Worm (Caenorhabditis elegans): ENCODE results near the gene Y57E12AL.2.
A peak's percentile ranks its signal among the peaks of the same experiment; 100 is the strongest.

Gene Y57E12AL.2

DNA sequence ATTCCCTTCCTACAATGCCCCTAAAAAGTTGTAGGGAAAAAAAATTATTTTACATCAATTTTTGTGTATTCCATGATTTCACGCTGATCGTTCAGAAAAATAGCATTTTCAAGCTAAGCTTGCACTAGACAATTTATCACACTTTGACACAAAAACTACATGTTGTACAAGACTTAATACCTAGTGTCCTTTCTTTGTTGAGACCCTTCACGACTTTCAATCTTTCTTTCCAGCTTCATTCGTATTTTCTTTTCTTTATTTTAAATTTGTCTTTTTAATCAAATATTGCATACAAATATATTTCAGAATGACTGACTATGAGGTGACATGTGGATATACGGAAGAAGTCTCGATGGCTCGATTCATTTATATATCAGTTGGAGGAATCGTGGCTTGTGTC, 11.9 kb upstream of the Y57E12AL.2 start, which contains the start of gene F20A1.2:
Gene F20A1.2 (plus strand): TSS at position 301 of the 400 bp plus-strand sequence.
- TF ChIP-seq nhr-28 (tag; optimal IDR thresholded peaks at IDR 0.05) (no peak), mep-1 (tag; optimal IDR thresholded peaks at IDR 0.05) (no peak)

DNA sequence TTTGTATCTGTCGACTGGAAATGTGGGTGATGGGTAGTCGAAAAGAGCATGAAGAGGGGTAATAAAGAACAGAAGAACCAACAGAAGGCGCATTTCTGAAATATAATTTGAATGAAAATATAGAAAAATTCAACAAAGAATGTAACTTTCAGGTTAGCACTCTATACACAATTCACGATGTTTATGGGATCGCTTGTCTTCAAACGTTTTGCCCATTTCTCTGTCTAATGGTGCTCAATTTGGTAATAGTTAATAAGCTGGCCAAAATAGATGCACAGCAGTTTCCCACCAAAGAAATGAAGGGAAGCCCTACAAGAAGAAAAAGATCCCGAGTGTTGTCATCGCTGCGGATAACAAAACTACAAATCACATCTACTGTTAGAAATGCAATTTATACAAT, 10.4 kb upstream of the Y57E12AL.2 start, which contains the start of gene F20A1.8:
Gene F20A1.8 (minus strand): TSS at position 101 of the 400 bp plus-strand sequence.
- no peak for TF ChIP-seq lir-3 (tag; optimal IDR thresholded peaks at IDR 0.05; ENCODE audit: poor library complexity)
- no peak for TF ChIP-seq tlp-1 (tag; optimal IDR thresholded peaks at IDR 0.05)
- TF ChIP-seq efl-1 (optimal IDR thresholded peaks at IDR 0.05), result no peak
- TF ChIP-seq efl-1 (GFP tag; optimal IDR thresholded peaks at IDR 0.05 in 1 of 2), result no peak
- TF ChIP-seq C04F5.9 (tag; optimal IDR thresholded peaks at IDR 0.05), result no peak
- TF ChIP-seq unc-62 (GFP tag; optimal IDR thresholded peaks at IDR 0.05), result no peak
- no peak for TF ChIP-seq pax-3 (tag; optimal IDR thresholded peaks at IDR 0.05)
- TF ChIP-seq rnt-1 (tag; optimal IDR thresholded peaks at IDR 0.05), result no peak

DNA sequence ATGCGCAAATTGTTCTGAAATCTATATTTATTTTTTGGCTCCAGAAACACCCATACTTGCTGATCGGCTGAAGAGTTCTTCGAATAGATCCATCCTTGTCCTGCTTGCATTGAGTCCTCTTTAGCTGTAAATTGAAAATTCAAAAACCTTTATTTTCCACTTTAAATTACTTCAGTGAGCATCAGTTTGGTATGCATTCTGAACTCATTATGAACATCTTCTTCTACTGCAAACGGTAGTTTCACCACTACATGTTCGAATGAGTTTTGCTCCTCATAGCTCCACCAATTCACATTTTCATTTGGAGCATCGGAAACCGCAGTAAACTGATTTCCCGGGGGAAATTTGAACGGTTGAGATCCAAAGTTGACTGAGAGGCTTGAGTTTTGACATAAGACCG, 7.7 kb upstream of the Y57E12AL.2 start:
- no peak for TF ChIP-seq F16B12.6 (tag; optimal IDR thresholded peaks at IDR 0.05)
- TF ChIP-seq vab-15 (tag; optimal IDR thresholded peaks at IDR 0.05), result no peak
- no peak for TF ChIP-seq lsy-2 (tag; optimal IDR thresholded peaks at IDR 0.05)
- TF ChIP-seq nhr-20 (tag; optimal IDR thresholded peaks at IDR 0.05), result no peak
- no peak for TF ChIP-seq ama-1 (optimal IDR thresholded peaks at IDR 0.05)
- TF ChIP-seq ets-5 (GFP tag; IDR thresholded peaks at IDR 0.05), result no peak
- no peak for TF ChIP-seq nhr-71 (tag; optimal IDR thresholded peaks at IDR 0.05)
- TF ChIP-seq zip-4 (GFP tag; optimal IDR thresholded peaks at IDR 0.05), result no peak
- TF ChIP-seq nhr-77 (tag; optimal IDR thresholded peaks at IDR 0.05), result no peak
- no peak for TF ChIP-seq nhr-84 (tag; optimal IDR thresholded peaks at IDR 0.05)
- no peak for TF ChIP-seq unc-86 (tag; optimal IDR thresholded peaks at IDR 0.05)
- TF ChIP-seq skn-1 (tag; optimal IDR thresholded peaks at IDR 0.05), result no peak
- TF ChIP-seq irx-1 (tag; optimal IDR thresholded peaks at IDR 0.05), result no peak
- TF ChIP-seq unc-62 (GFP tag; optimal IDR thresholded peaks at IDR 0.05), result no peak
- TF ChIP-seq snu-23 (GFP tag; optimal IDR thresholded peaks at IDR 0.05), result no peak
- TF ChIP-seq dpl-1 (GFP tag; optimal IDR thresholded peaks at IDR 0.05), result no peak
- TF ChIP-seq tbx-2 (tag; optimal IDR thresholded peaks at IDR 0.05), result no peak
- no peak for TF ChIP-seq swsn-7 (tag; optimal IDR thresholded peaks at IDR 0.05)
- no peak for TF ChIP-seq jun-1 (tag; optimal IDR thresholded peaks at IDR 0.05)

DNA sequence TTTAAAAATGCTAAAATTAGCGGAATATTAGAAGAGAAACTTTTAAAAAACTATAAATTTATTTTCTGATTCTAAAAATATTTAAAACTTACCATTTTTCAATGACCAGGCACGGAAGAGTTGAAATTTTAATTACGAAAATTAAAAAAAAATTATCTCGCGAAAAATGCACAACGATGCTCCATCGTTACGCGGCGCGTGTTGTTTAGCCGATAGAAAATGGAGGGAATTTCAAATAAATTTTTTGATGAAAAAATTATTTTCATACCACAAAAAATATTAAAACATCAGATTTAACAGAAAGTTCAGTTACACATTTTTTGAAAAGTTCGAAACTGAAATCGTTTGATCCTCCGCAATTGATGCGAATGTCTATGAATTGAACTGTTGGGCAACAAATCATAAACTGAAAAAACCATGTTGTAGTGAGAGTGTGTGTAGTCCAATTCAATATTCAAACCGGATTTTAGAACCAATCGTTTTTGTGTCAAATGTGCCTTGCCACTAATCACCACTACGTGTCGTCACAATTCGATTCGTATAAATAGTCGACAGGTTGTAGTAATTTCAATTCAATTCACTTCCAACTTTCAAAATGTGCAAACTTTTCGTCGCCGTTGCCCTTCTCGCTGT, 6.6 kb upstream of the Y57E12AL.2 start, which contains the start of the genes tofu-2 and spig-1:
Gene tofu-2 (minus strand): TSS at position 116 of the 633 bp plus-strand sequence.
Gene spig-1 (plus strand): TSS at position 583 of the 633 bp plus-strand sequence.
- TF ChIP-seq efl-1 (optimal IDR thresholded peaks at IDR 0.05) (peak in 1 of 2 experiments; percentile 59), efl-1 (GFP tag; optimal IDR thresholded peaks at IDR 0.05 in 1 of 2) (peak; percentile 6 to 44), ces-1 (GFP tag; optimal IDR thresholded peaks at IDR 0.05) (no peak)

DNA sequence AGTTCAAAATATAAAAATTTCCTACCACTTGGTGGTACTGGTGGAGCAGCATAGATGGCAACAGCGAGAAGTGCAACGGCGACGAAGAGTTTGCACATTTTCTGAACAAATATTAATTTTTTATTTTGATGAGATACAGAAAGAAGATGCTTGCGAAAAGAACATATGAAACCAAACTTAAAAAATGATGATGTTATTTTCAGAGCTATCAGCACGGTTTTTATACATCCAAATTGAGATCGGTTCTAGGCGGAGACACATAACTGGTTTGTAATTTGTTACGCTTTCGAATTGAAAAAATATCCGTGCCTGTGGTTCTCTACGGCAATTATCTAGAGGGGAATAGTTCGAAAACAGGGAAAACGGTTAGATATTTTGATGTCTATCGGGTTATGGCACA, 4.8 kb upstream of the Y57E12AL.2 start, which contains the start of gene txt-17:
Gene txt-17 (minus strand): TSS at position 101 of the 400 bp plus-strand sequence.
- TF ChIP-seq grh-1 (GFP tag; IDR thresholded peaks at IDR 0.05), result peak; percentile 49
- no peak for TF ChIP-seq nhr-12 (tag; optimal IDR thresholded peaks at IDR 0.05)

DNA sequence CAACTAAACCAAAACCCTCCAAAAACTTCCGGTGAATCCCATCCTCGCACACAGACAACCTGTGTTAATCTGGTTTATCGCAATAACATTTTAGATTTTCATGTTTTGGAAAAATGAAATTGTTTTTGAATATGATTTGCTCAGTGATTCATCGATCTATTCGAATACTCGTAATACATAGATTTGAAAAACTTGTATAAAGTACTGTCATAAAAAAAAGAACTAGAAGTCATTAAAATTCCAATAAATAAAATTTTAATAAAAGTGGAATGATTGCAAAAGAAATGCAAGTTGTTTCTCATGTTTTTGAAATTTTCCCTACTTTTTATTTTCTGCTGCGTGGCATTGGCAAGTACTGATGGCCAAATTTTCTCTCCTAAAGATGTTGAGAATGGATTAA, 3.3 kb upstream of the Y57E12AL.2 start, which contains the start of gene spig-8:
Gene spig-8 (plus strand): TSS at position 301 of the 400 bp plus-strand sequence.
- TF ChIP-seq nhr-28 (tag; optimal IDR thresholded peaks at IDR 0.05) (no peak), Y116A8C.19 (tag; optimal IDR thresholded peaks at IDR 0.05; ENCODE audit: borderline replicate concordance) (no peak), hlh-17 (GFP tag; optimal IDR thresholded peaks at IDR 0.05; ENCODE audit: borderline replicate concordance) (no peak), egl-13 (tag; optimal IDR thresholded peaks at IDR 0.05) (no peak), nhr-11 (tag; optimal IDR thresholded peaks at IDR 0.05) (no peak), blmp-1 (tag; optimal IDR thresholded peaks at IDR 0.05) (no peak), nhr-12 (tag; optimal IDR thresholded peaks at IDR 0.05) (no peak), ceh-88 (GFP tag; IDR thresholded peaks at IDR 0.05) (no peak), grh-1 (GFP tag; IDR thresholded peaks at IDR 0.05) (no peak), nhr-90 (tag; optimal IDR thresholded peaks at IDR 0.05; ENCODE audit: poor library complexity) (no peak), mdl-1 (tag; optimal IDR thresholded peaks at IDR 0.05) (no peak), mef-2 (tag; optimal IDR thresholded peaks at IDR 0.05) (no peak), unc-98 (GFP tag; IDR thresholded peaks at IDR 0.05) (no peak), ceh-63 (GFP tag; optimal IDR thresholded peaks at IDR 0.05) (no peak), lin-14 (GFP tag; optimal IDR thresholded peaks at IDR 0.05) (no peak), fos-1 (tag; optimal IDR thresholded peaks at IDR 0.05) (no peak), C04F5.9 (tag; optimal IDR thresholded peaks at IDR 0.05) (no peak)

Measured in whole organism, L1 larva.